Fruit fly (Drosophila melanogaster) Kc167 (cell line): ENCODE data around the gene CG16719.

Experiments
- Myc ChIP-seq: fragments of >200 bp; optimal IDR thresholded peaks from 2 replicates; lab custom pipeline; 2017; ENCODE audit warnings: missing external identifiers
- Sin3A ChIP-seq: fragments of >200 bp; optimal IDR thresholded peaks from 2 replicates; lab custom pipeline; 2018; ENCODE audit warnings: missing external identifiers
- h ChIP-seq: fragments of >200 bp; optimal IDR thresholded peaks from 3 replicates; lab custom pipeline; 2018; ENCODE audit warnings: missing external identifiers
- insv ChIP-seq: fragments of >200 bp; optimal IDR thresholded peaks from 3 replicates; lab custom pipeline; 2018; ENCODE audit warnings: missing external identifiers
- psq ChIP-seq: fragments of >200 bp; optimal IDR thresholded peaks from 2 replicates; lab custom pipeline; 2017; ENCODE audit warnings: missing external identifiers
- ttk ChIP-seq: sonication (Bioruptor generic); optimal IDR thresholded peaks from 2 replicates; lab custom pipeline; 2017; ENCODE audit warnings: missing external identifiers

CG16719 gene

DNA sequence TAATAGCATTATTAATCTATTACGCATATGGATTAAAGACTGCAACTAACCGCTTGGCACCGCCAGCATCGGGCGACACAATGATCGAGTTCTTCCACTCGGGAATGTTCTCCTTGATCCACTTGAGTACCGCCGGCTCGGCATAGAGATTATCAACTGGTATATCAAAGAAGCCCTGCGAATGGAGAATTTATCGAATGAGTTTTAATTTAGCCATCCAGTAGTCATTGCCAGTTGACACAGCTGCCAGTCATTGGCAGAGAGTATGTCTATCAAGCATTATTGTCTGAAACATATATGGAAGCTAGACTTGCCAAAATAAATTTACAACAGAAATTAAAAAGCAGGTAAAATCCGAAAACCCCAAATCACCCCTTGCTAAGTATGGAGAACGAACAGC is at the start of gene CG16719:
Gene CG16719, plus strand, starts transcription at position 301 of the 400 bp plus-strand sequence.
- TF ChIP-seq insv: no peak
- no peak for TF ChIP-seq ttk (lab: Kevin White, UChicago)
- TF ChIP-seq Sin3A: no peak
- TF ChIP-seq Myc: no peak
- no peak for TF ChIP-seq psq (lab: Kevin White, UChicago)
- no peak for TF ChIP-seq h

DNA sequence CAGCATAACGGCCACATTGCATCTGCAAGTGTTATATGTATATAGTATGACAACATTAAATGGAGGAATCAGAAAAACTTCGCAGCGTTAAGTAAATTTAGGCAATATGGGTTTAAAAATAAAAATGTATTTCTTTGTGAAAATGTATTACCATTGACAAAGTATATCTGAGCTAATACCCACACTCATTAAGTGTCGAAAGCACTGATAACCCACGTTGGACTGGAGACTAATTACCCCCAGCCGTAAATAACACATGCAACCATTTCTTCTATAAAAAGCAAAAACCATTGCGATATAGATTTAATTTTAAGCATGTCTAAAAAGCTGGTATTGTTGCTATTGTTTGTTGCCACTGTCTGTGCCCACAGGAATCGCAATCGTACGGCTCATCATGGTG is 47.2 kb upstream of the CG16719 start, which contains the start of gene CG8329:
Gene CG8329, plus strand, starts transcription at position 301 of the 400 bp plus-strand sequence.
- no peak for TF ChIP-seq Myc
- no peak for TF ChIP-seq h
- no peak for TF ChIP-seq ttk (lab: Kevin White, UChicago)
- TF ChIP-seq insv: no peak
- no peak for TF ChIP-seq psq (lab: Kevin White, UChicago)
- no peak for TF ChIP-seq Sin3A

DNA sequence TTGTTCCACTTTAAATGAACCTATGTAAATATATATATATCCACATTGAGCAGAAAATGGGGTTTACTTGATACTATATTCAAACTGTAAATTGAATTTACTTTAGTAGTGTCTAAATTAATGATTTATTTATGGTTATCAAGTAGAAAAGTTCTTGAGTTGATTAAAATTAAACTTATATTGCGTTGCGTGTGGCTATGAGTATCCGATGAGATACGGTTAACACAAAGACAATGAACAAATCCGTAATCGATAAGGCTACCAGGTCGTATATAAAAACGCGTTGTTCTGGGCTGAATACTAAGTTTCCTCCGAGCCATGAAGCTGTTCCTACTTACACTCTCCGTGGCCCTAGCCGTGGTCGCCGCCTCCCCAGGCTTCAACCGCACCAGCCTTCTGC is 46.0 kb upstream of the CG16719 start, which contains the start of gene CG18179:
Gene CG18179, plus strand, starts transcription at position 301 of the 400 bp plus-strand sequence.
- TF ChIP-seq insv (no peak), Sin3A (no peak), h (no peak), Myc (no peak), ttk (lab: Kevin White, UChicago) (no peak), psq (lab: Kevin White, UChicago) (no peak)

DNA sequence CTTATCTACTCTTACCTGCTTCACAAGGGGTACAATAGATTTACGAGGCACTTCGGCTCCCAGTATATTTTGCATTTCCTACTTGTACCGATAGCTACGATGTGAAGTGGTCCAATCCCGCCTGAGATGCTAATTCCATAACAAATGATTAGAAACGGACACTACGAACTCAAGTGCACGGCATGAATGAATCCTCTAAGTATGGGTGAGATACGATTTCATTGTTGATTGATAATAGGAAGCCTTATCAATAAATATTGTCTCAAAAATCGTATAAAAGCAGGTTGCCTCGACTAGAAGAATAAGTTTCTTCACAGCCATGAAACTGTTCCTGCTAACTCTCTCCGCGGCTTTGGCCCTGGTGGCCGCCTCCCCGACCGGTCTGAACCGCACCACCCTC is 44.3 kb upstream of the CG16719 start, which contains the start of gene CG18180:
Gene CG18180, plus strand, starts transcription at position 301 of the 400 bp plus-strand sequence.
- no peak for TF ChIP-seq ttk (lab: Kevin White, UChicago)
- TF ChIP-seq insv: no peak
- TF ChIP-seq Myc: no peak
- TF ChIP-seq h: no peak
- TF ChIP-seq psq (lab: Kevin White, UChicago): no peak
- no peak for TF ChIP-seq Sin3A

DNA sequence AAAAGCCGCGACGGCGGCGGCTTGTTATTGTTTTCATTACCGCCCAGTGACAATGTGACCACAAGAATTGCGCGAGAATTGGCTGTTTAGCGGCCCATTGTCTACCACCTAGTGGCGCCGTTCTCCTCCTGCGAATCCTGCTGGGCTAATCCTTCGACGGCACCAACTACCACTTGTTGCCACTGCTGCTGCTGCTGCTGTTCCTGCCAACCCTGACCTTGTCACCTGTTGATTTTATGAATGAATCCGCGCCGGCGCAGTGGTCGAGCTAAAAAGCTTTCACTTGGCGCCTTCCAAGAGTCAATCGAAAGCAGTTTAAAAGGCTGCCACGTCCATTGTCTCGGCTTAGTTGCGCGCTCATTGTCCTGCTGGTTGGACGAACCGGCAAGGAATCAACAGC is 41.2 kb upstream of the CG16719 start, which contains the start of gene CNMaR:
Gene CNMaR, plus strand, starts transcription at position 348 of the 400 bp plus-strand sequence.
- TF ChIP-seq psq (lab: Kevin White, UChicago): no peak
- TF ChIP-seq Sin3A: no peak
- TF ChIP-seq insv: no peak
- no peak for TF ChIP-seq h
- TF ChIP-seq Myc: no peak
- TF ChIP-seq ttk (lab: Kevin White, UChicago): no peak

DNA sequence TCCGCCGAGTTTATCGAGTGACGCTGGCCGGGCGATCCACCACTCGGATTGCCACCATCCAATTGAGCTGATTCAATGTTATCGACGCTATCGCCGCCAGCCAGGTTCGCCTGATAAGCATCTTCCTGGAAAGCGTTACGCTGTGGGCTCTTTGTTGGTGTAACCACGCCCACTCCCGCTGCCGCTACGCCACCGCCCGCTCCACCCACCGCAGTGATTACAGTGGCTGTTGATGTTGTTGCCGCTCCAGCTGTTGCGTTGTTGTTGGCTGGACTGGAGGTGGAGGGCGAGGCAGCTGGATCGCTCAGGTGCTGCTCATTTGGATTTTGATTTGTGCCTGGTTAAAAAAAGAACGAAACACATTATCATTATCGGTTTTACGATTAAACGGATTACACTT is 13.6 kb upstream of the CG16719 start:
- TF ChIP-seq h: no peak
- TF ChIP-seq Sin3A: no peak
- no peak for TF ChIP-seq Myc
- TF ChIP-seq ttk (lab: Kevin White, UChicago): no peak
- TF ChIP-seq psq (lab: Kevin White, UChicago): no peak
- no peak for TF ChIP-seq insv

DNA sequence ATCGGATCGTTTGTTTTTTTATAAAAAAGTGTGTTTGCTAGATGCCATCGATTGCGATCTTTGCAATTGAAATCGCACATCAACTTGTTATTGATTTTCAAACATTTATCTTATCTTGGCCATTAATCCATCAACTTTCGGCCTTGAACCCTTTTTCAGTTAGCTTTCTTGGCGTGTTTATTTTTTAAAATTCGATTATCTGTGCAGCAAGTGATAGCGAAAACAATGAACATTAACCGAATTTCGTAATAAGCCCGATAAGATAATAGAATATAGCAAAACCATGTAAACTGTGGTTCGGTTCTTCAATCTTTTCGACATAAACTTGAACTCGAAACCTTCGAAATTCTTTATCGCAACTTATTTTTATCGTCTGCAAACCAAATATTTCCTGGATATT is 10.7 kb upstream of the CG16719 start:
- TF ChIP-seq insv (no peak), Sin3A (no peak), h (no peak)

DNA sequence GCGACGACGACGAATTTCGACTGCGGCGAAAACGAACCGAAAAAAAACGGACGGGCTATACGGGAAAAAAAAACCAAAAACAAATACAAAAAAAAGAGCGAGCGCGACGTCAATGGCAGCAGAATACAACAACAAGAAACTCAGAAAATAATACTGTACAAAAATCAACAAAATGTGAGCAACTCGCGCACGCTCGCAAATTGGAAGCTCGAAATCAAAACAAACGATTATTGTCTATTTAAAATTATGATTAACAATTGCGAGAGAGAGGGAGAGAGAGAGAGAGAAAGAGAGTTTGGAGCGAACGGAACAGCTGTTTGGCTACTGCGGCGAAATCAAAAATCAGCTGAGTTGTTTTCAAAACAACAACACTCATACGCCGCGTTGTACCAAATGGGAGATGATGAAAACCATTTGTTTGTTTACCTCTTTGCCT is 9.4 kb upstream of the CG16719 start:
- no peak for TF ChIP-seq insv
- TF ChIP-seq Myc: no peak
- no peak for TF ChIP-seq ttk (lab: Kevin White, UChicago)
- TF ChIP-seq Sin3A: no peak
- TF ChIP-seq psq (lab: Kevin White, UChicago): no peak
- TF ChIP-seq h: no peak

DNA sequence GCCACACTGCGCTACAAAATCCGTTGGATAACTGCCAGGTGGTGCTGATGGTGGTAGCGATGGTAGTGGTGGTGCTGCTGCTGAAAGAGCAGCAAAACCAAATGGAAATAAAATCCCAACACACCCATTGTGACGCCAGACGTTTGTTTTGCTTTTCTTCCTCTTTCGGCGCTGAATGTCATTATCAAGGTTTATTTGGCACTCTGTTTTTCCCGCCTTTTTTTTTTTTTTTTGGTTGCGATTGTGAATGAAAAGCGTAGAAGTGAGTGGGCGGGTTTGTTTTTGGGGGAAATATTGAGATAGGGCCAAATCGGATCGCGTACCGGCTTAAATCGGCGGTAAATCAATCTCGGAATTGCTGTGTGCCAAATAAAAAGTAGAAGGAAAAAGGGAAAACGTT is 7.7 kb upstream of the CG16719 start:
- TF ChIP-seq psq (lab: Kevin White, UChicago) (no peak), insv (no peak), h (no peak), Myc (no peak)

DNA sequence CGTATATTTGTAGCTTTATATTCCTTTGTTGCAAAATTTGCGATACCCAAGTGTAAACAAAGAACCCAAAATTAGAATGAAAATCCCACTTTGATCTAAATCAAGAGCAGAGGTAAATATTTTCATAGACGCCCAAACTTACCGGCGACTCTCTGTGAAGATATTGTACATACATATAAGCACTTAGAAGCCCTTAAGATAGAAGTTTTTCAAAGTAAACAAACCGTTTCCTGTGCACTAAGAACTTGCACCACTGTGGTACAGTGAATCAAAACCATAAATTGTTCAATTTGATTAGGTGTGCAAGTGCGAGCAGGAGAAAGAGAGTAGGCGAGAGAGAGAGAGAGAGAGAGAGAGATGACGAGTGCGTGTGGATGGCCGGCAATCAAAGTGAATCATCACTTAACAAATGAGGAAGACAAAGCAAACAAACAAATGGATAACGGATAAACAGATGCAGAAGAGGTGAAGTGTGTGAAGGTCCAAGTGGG is 6.9 kb upstream of the CG16719 start:
- no peak for TF ChIP-seq insv
- TF ChIP-seq Sin3A: no peak
- no peak for TF ChIP-seq Myc
- no peak for TF ChIP-seq h
- TF ChIP-seq psq (lab: Kevin White, UChicago): no peak
- no peak for TF ChIP-seq ttk (lab: Kevin White, UChicago)

DNA sequence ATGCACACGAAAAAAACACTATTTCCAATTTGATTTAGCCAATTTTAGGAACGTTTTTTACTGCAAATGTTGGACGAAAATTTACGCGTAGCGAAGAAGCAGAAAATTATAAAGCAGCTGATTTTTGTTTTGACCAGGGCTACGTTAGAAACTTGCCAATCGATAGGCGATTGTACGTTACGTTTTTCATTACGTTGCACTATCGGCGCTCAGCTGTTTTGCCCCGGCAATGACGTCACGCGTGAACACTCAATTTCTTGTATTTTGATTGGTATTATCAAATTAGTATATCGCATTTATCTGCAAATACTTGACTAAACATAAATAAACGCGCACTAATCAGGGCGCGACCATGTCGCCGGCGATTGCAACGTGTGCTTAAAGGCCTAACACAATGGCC is 6.0 kb upstream of the CG16719 start, which contains the start of the genes fry and CG16717:
Gene fry, minus strand, starts transcription at position 110 of the 400 bp plus-strand sequence.
Gene CG16717, plus strand, starts transcription at position 208 of the 400 bp plus-strand sequence.
- no peak for TF ChIP-seq Sin3A
- TF ChIP-seq ttk (lab: Kevin White, UChicago): no peak
- no peak for TF ChIP-seq Myc
- TF ChIP-seq psq (lab: Kevin White, UChicago): no peak
- TF ChIP-seq insv: no peak
- no peak for TF ChIP-seq h

DNA sequence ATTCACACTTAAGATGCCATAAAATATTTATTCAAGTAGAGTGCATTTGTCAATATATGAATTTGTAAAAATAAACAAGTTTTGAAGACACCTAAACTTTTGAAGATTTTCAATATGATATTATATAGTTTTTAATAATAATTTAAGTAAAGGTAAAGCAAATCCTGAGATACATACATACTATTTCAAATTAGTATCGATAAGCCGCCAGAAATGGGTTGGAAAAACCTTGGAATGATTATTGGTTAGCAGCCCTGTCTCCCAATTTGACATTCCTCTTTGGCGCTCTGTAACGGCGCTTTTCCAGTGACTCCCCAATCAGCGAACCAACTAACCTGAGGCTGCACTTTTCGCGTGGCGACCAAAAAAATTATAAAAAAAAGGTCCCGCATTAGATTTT is 4.0 kb upstream of the CG16719 start, which contains the start of gene alphaTub67C:
Gene alphaTub67C, plus strand, starts transcription at position 301 of the 400 bp plus-strand sequence.
- TF ChIP-seq Sin3A (no peak), Myc (no peak), ttk (lab: Kevin White, UChicago) (no peak), insv (no peak), h (no peak), psq (lab: Kevin White, UChicago) (no peak)

DNA sequence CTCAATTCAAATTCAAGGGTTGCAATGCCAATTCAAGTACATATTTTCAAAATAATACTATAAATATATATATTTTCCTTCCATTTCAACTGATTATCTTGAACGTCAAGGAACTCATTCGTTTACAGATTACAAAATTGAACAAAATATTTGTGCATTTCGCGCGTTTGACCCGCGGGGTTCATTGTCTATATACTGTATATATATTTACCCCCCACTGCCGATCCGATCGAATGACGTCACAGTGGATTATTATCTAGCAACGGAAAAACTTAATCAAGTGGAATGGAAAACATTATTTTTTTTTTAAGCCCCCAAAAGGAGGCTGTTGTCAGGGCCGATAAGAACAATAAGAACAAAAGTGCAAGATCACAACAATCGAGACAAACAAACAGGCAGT is 2.6 kb downstream of the CG16719 start:
- TF ChIP-seq ttk (lab: Kevin White, UChicago): no peak
- no peak for TF ChIP-seq Sin3A
- TF ChIP-seq Myc: no peak
- TF ChIP-seq h: no peak
- no peak for TF ChIP-seq insv
- no peak for TF ChIP-seq psq (lab: Kevin White, UChicago)

DNA sequence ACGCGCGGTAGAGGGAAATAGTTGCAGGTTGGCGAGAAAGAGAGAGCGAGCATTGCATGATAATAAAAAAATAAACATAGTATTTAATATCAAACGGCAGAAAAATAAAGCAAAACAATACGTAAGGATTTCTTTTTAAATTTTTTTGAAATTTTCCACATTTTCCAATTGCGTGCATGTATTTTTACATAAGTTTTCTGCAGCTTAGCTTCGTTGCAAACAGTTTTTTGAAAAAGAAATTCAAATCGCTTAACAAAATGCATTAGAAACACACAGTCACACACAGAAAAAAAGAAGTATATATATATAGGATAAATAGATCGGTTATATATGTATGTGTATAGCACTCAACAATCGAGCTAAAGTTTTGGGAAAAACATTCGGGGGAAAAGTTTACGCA is 3.7 kb downstream of the CG16719 start:
- TF ChIP-seq ttk (lab: Kevin White, UChicago) (no peak), psq (lab: Kevin White, UChicago) (no peak), Sin3A (no peak), h (no peak), Myc (no peak), insv (no peak)
